Worm (Caenorhabditis elegans): ENCODE results near the gene F57A8.1.

DNA sequence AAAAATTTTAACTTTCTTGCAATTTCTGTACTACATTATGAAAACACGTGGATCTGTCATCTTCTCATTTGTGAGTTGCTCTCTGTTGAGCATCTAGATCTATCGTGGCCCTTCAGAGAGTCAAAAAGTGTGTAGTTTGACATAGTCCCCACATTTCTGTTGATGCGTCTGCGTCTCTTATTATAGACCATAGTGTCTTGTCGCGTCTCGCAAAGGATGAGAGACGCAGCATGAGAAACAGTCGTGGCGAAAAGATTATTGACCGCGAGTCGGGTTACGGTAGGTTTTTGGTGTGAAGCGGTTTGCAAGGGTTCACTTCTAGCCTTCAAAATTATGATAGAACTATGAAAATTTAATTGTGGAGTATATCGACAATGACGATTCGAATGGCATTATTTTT is 5.1 kb downstream of the F57A8.1 start:
- TF ChIP-seq ref-1 (GFP tag; conservative IDR thresholded peaks at IDR 0.05) (no peak), T22C8.4 (GFP tag; IDR thresholded peaks at IDR 0.05) (peak; percentile 50; the same call in 1 of the 2 replicates), tab-1 (GFP tag; IDR thresholded peaks at IDR 0.05) (no peak), flt-1 (GFP tag; IDR thresholded peaks at IDR 0.05) (0 out of 2 replicates have a peak, but pooled peaks have one; percentile 34), klf-2 (GFP tag; conservative IDR thresholded peaks at IDR 0.05) (no peak), ztf-29 (GFP tag; IDR thresholded peaks at IDR 0.05) (no peak), cog-1 (tag; optimal IDR thresholded peaks at IDR 0.05) (peak; percentile 63)

Data from whole organism, midembryonic.